Fruit fly (Drosophila melanogaster) whole organism, embryonic: ENCODE measurements around the gene TBC1D16.

Source experiments
- ATbp ChIP-seq: fragments of 200-800 bp; sonication (Bioruptor generic); optimal IDR thresholded peaks from 2 replicates; lab custom pipeline; 2017; ENCODE audit warnings: missing biosample characterization, mild to moderate bottlenecking, missing genetic modification characterization, missing genetic modification reagents
- CG10366 ChIP-seq: fragments of 200-800 bp; sonication (Bioruptor generic); IDR thresholded peaks from 2 replicates; pipeline ENCODE4 v1.3.6; 2022; ENCODE audit warnings: missing biosample characterization, missing genetic modification characterization
- CG10959 ChIP-seq: fragments of 200-800 bp; sonication (Bioruptor generic); IDR thresholded peaks from 2 replicates; pipeline ENCODE4 v1.3.6; 2022; ENCODE audit warnings: missing biosample characterization, missing genetic modification characterization
- CG11560 ChIP-seq: fragments of 200-800 bp; sonication (Bioruptor generic); IDR thresholded peaks from 3 replicates; pipeline ENCODE4 v1.3.6; 2022; ENCODE audit warnings: missing biosample characterization, missing genetic modification characterization
- CG11695 ChIP-seq: fragments of 200-800 bp; sonication (Bioruptor generic); IDR thresholded peaks from 3 replicates; pipeline ENCODE4 v1.3.6; 2022; ENCODE audit warnings: missing biosample characterization, missing genetic modification characterization
- CG13775 ChIP-seq: fragments of 200-800 bp; sonication (Bioruptor generic); optimal IDR thresholded peaks from 3 replicates; lab custom pipeline; 2017; ENCODE audit warnings: missing biosample characterization, mild to moderate bottlenecking, missing genetic modification characterization
- CG14667 ChIP-seq: fragments of 200-800 bp; sonication (Bioruptor generic); IDR thresholded peaks from 2 replicates; pipeline ENCODE4 v1.3.6; 2022; ENCODE audit warnings: missing biosample characterization, missing genetic modification characterization
- CG14965 ChIP-seq: fragments of 200-800 bp; sonication (Bioruptor generic); optimal IDR thresholded peaks from 2 replicates; lab custom pipeline; 2016; ENCODE audit warnings: missing biosample characterization, missing genetic modification characterization, borderline replicate concordance
- CG2199 ChIP-seq: fragments of 200-800 bp; sonication (Bioruptor generic); IDR thresholded peaks from 3 replicates; pipeline ENCODE4 v1.3.6; 2022; ENCODE audit warnings: missing biosample characterization, missing genetic modification characterization
- CG2202 ChIP-seq: fragments of 200-800 bp; sonication (Bioruptor generic); optimal IDR thresholded peaks from 2 replicates; lab custom pipeline; 2018; ENCODE audit warnings: missing biosample characterization, mild to moderate bottlenecking, missing genetic modification characterization
- CG4404 ChIP-seq: fragments of 200-800 bp; sonication (Bioruptor generic); IDR thresholded peaks from 2 replicates; pipeline ENCODE4 v1.3.6; 2022; ENCODE audit warnings: missing biosample characterization, missing genetic modification characterization
- CG9932 ChIP-seq: fragments of 200-800 bp; sonication (Bioruptor generic); IDR thresholded peaks from 2 replicates; pipeline ENCODE4 v1.3.6; 2022; ENCODE audit warnings: missing biosample characterization, missing genetic modification characterization
- CTCF ChIP-seq: fragments of 200-800 bp; sonication (Bioruptor generic); optimal IDR thresholded peaks from 2 replicates; lab custom pipeline; 2017; ENCODE audit warnings: missing biosample characterization, mild to moderate bottlenecking, missing genetic modification characterization, moderate library complexity
- Camta ChIP-seq: fragments of 200-800 bp; sonication (Bioruptor generic); optimal IDR thresholded peaks from 2 replicates; lab custom pipeline; 2016; ENCODE audit warnings: missing biosample characterization, missing genetic modification characterization
- Dfd ChIP-seq, 2 experiments: fragments of >200 bp; optimal IDR thresholded peaks; 2 replicates each; lab custom pipeline; 2017; ENCODE audit warnings: missing biosample characterization in 2 of 2, missing genetic modification characterization in 2 of 2
- Dp ChIP-seq: fragments of 200-800 bp; sonication (Bioruptor generic); optimal IDR thresholded peaks from 2 replicates; lab custom pipeline; 2018; ENCODE audit warnings: missing biosample characterization, mild to moderate bottlenecking, missing genetic modification characterization, moderate library complexity
- Elba2 ChIP-seq: fragments of 200-800 bp; sonication (Bioruptor generic); optimal IDR thresholded peaks from 3 replicates; lab custom pipeline; 2016; ENCODE audit warnings: missing biosample characterization, missing genetic modification characterization
- Ets97D ChIP-seq: fragments of 200-800 bp; sonication (Bioruptor generic); optimal IDR thresholded peaks from 3 replicates; lab custom pipeline; 2016; ENCODE audit warnings: missing biosample characterization, missing genetic modification characterization
- Fer1 ChIP-seq: fragments of 200-800 bp; sonication (Bioruptor generic); optimal IDR thresholded peaks from 2 replicates; lab custom pipeline; 2017; ENCODE audit warnings: missing biosample characterization, mild to moderate bottlenecking, missing genetic modification characterization
- Gsc ChIP-seq: fragments of 200-800 bp; sonication (Bioruptor generic); IDR thresholded peaks from 2 replicates; pipeline ENCODE4 v1.3.6; 2022; ENCODE audit warnings: missing biosample characterization, missing genetic modification characterization
- H2.0 ChIP-seq: fragments of 200-800 bp; sonication (Bioruptor generic); IDR thresholded peaks from 2 replicates; pipeline ENCODE4 v1.3.6; 2022; ENCODE audit warnings: missing biosample characterization, missing genetic modification characterization
- Hmx ChIP-seq: fragments of 200-800 bp; sonication (Bioruptor generic); optimal IDR thresholded peaks from 2 replicates; lab custom pipeline; 2016; ENCODE audit warnings: missing biosample characterization, missing genetic modification characterization
- Hr78 ChIP-seq, 2 experiments: fragments of 200-800 bp in 1 of 2; fragments of >200 bp in 1 of 2; sonication (Bioruptor generic) in 1 of 2; optimal IDR thresholded peaks; 2 replicates each; lab custom pipeline; 2017 to 2019; ENCODE audit warnings: missing biosample characterization in 2 of 2, missing genetic modification characterization in 2 of 2, mild to moderate bottlenecking in 1 of 2, moderate library complexity in 1 of 2
- Meics ChIP-seq: fragments of 200-800 bp; sonication (Bioruptor generic); optimal IDR thresholded peaks from 2 replicates; lab custom pipeline; 2017; ENCODE audit warnings: missing biosample characterization, mild to moderate bottlenecking, missing genetic modification characterization
- Mes4 ChIP-seq: fragments of 200-800 bp; sonication (Bioruptor generic); optimal IDR thresholded peaks from 2 replicates; lab custom pipeline; 2016; ENCODE audit warnings: missing biosample characterization, missing genetic modification characterization
- Myb ChIP-seq: fragments of 200-800 bp; sonication (Bioruptor generic); optimal IDR thresholded peaks from 2 replicates; lab custom pipeline; 2016; ENCODE audit warnings: missing biosample characterization, missing genetic modification characterization
- Neu2 ChIP-seq: fragments of 200-800 bp; sonication (Bioruptor generic); optimal IDR thresholded peaks from 3 replicates; lab custom pipeline; 2016; ENCODE audit warnings: missing biosample characterization, missing genetic modification characterization, borderline replicate concordance
- Nf-YA ChIP-seq: fragments of 200-800 bp; sonication (Bioruptor generic); IDR thresholded peaks from 2 replicates; pipeline ENCODE4 v1.3.6; 2022; ENCODE audit warnings: missing biosample characterization, missing genetic modification characterization
- NfI ChIP-seq: fragments of 200-800 bp; sonication (Bioruptor generic); optimal IDR thresholded peaks from 3 replicates; lab custom pipeline; 2018; ENCODE audit warnings: missing biosample characterization, mild to moderate bottlenecking, missing genetic modification characterization, moderate library complexity
- Pdp1 ChIP-seq, 2 experiments: fragments of 200-800 bp; sonication (Bioruptor generic); optimal IDR thresholded peaks; 3 replicates each; lab custom pipeline; 2016; ENCODE audit warnings: missing biosample characterization in 2 of 2, missing genetic modification characterization in 2 of 2, mild to moderate bottlenecking in 1 of 2, moderate library complexity in 1 of 2
- Spps ChIP-seq: fragments of 200-800 bp; sonication (Bioruptor generic); optimal IDR thresholded peaks from 2 replicates; lab custom pipeline; 2018; ENCODE audit warnings: missing biosample characterization, mild to moderate bottlenecking, missing genetic modification characterization
- Sry-δ ChIP-seq: fragments of 200-800 bp; sonication (Bioruptor generic); optimal IDR thresholded peaks from 2 replicates; lab custom pipeline; 2016; ENCODE audit warnings: missing biosample characterization, missing genetic modification characterization
- TFAM ChIP-seq: fragments of 200-800 bp; sonication (Bioruptor generic); optimal IDR thresholded peaks from 2 replicates; lab custom pipeline; 2017; ENCODE audit warnings: missing biosample characterization, missing genetic modification characterization, inconsistent platforms
- aop ChIP-seq: fragments of 200-800 bp; sonication (Bioruptor generic); IDR thresholded peaks from 2 replicates; pipeline ENCODE4 v1.3.6; 2022; ENCODE audit warnings: missing biosample characterization, missing genetic modification characterization
- cato ChIP-seq: fragments of 200-800 bp; sonication (Bioruptor generic); optimal IDR thresholded peaks from 2 replicates; lab custom pipeline; 2016; ENCODE audit warnings: missing biosample characterization, missing genetic modification characterization, borderline replicate concordance
- chif ChIP-seq, 2 experiments: fragments of 200-800 bp; sonication (Bioruptor generic); optimal IDR thresholded peaks; 3 replicates each; lab custom pipeline; 2016; ENCODE audit warnings: missing biosample characterization in 2 of 2, missing genetic modification characterization in 2 of 2
- danr ChIP-seq: fragments of 200-800 bp; sonication (Bioruptor generic); IDR thresholded peaks from 2 replicates; pipeline ENCODE4 v1.3.6; 2022; ENCODE audit warnings: missing biosample characterization, missing genetic modification characterization
- eve ChIP-seq, 2 experiments: fragments of >200 bp; optimal IDR thresholded peaks; 2 replicates each; lab custom pipeline; 2017; ENCODE audit warnings: missing biosample characterization in 2 of 2, missing genetic modification characterization in 2 of 2
- exex ChIP-seq: fragments of 200-800 bp; sonication (Bioruptor generic); optimal IDR thresholded peaks from 4 replicates; lab custom pipeline; 2018; ENCODE audit warnings: missing biosample characterization, mild to moderate bottlenecking, missing genetic modification characterization, moderate library complexity
- gfzf ChIP-seq: fragments of 200-800 bp; sonication (Bioruptor generic); optimal IDR thresholded peaks from 2 replicates; lab custom pipeline; 2016; ENCODE audit warnings: missing biosample characterization, mild to moderate bottlenecking, missing genetic modification characterization, moderate library complexity
- mam ChIP-seq: fragments of 200-800 bp; sonication (Bioruptor generic); optimal IDR thresholded peaks from 3 replicates; lab custom pipeline; 2016; ENCODE audit warnings: missing biosample characterization, missing genetic modification characterization
- onecut ChIP-seq: fragments of 200-800 bp; sonication (Bioruptor generic); IDR thresholded peaks from 2 replicates; pipeline ENCODE4 v1.3.6; 2022; ENCODE audit warnings: missing biosample characterization, missing genetic modification characterization
- p53 ChIP-seq: fragments of 200-800 bp; sonication (Bioruptor generic); optimal IDR thresholded peaks from 2 replicates; lab custom pipeline; 2016; ENCODE audit warnings: missing biosample characterization, missing genetic modification characterization
- phol ChIP-seq: fragments of 200-800 bp; sonication (Bioruptor generic); optimal IDR thresholded peaks from 3 replicates; lab custom pipeline; 2018; ENCODE audit warnings: missing biosample characterization, mild to moderate bottlenecking, missing genetic modification characterization, moderate library complexity
- salm ChIP-seq: fragments of 200-800 bp; sonication (Bioruptor generic); optimal IDR thresholded peaks from 2 replicates; lab custom pipeline; 2018; ENCODE audit warnings: missing biosample characterization, mild to moderate bottlenecking, missing genetic modification characterization
- so ChIP-seq: fragments of 200-800 bp; sonication (Bioruptor generic); IDR thresholded peaks from 3 replicates; pipeline ENCODE4 v1.3.6; 2022; ENCODE audit warnings: missing biosample characterization, missing genetic modification characterization
- sqz ChIP-seq: fragments of 200-800 bp; sonication (Bioruptor generic); optimal IDR thresholded peaks from 3 replicates; lab custom pipeline; 2018; ENCODE audit warnings: missing biosample characterization, mild to moderate bottlenecking, missing genetic modification characterization
- tio ChIP-seq: fragments of 200-800 bp; sonication (Bioruptor generic); optimal IDR thresholded peaks from 2 replicates; lab custom pipeline; 2017; ENCODE audit warnings: missing biosample characterization, missing genetic modification characterization, inconsistent platforms
- tll ChIP-seq, 2 experiments: fragments of 200-800 bp in 1 of 2; fragments of >200 bp in 1 of 2; sonication (Bioruptor generic) in 1 of 2; optimal IDR thresholded peaks; 2 replicates each; lab custom pipeline; 2017 to 2019; ENCODE audit warnings: missing biosample characterization in 2 of 2, missing genetic modification characterization in 2 of 2, mild to moderate bottlenecking in 1 of 2, moderate library complexity in 1 of 2
- vvl ChIP-seq: fragments of 200-800 bp; sonication (Bioruptor generic); IDR thresholded peaks from 2 replicates; pipeline ENCODE4 v1.3.6; 2022; ENCODE audit warnings: missing biosample characterization, missing genetic modification characterization
- zf30C ChIP-seq: fragments of 200-800 bp; sonication (Bioruptor generic); optimal IDR thresholded peaks from 3 replicates; lab custom pipeline; 2018; ENCODE audit warnings: missing biosample characterization, mild to moderate bottlenecking, missing genetic modification characterization

Gene TBC1D16

dm6 chr2L:10466865-10467270 is 31.4 kb upstream of the TBC1D16 start (continued):
- TF ChIP-seq Camta (GFP tag; lab: Kevin White, UChicago) (peak; percentile 66), Hr78 (GFP tag; optimal IDR thresholded peaks at IDR 0.05; lab: Kevin White, UChicago) (peak in 1 of 2 experiments; percentile 38), CG11560 (tag; lab: Robert Waterston, UW) (no peak), eve (GFP tag; optimal IDR thresholded peaks at IDR 0.05; lab: Kevin White, UChicago) (peak in 1 of 2 experiments; percentile 87), Gsc (GFP tag; lab: Robert Waterston, UW) (peak; percentile 49), CG14667 (GFP tag; lab: Robert Waterston, UW) (no peak), tio (GFP tag; lab: Kevin White, UChicago) (peak; percentile 74), phol (tag; lab: Kevin White, UChicago) (peak; percentile 84), Pdp1 (GFP tag; optimal IDR thresholded peaks at IDR 0.05; lab: Kevin White, UChicago) (peak; percentile 37 to 48), CG2202 (tag; lab: Kevin White, UChicago) (peak; percentile 17), Fer1 (GFP tag; lab: Kevin White, UChicago) (no peak), Spps (peak; percentile 57), CG14965 (GFP tag; lab: Kevin White, UChicago) (peak; percentile 29), Sry-δ (peak; percentile 15), tll (GFP tag; optimal IDR thresholded peaks at IDR 0.05; lab: Kevin White, UChicago) (peak in 1 of 2 experiments; percentile 23), mam (GFP tag; lab: Kevin White, UChicago) (peak; percentile 44), Dfd (GFP tag; optimal IDR thresholded peaks at IDR 0.05; lab: Kevin White, UChicago) (no peak), CG2199 (0 out of 3 replicates have a peak, but pooled peaks have one; percentile 30), cato (GFP tag; lab: Kevin White, UChicago) (peak; percentile 18), CG9932 (GFP tag; lab: Robert Waterston, UW) (no peak), exex (no peak), Hmx (no peak), onecut (GFP tag; lab: Robert Waterston, UW) (0 out of 2 replicates have a peak, but pooled peaks have one; percentile 15), CG11695 (GFP tag; lab: Robert Waterston, UW) (peak; percentile 54; the same call in 2 of the 3 replicates), CG13775 (GFP tag; lab: Kevin White, UChicago) (peak; percentile 62), Meics (GFP tag; lab: Kevin White, UChicago) (peak; percentile 51), CG10366 (GFP tag; lab: Robert Waterston, UW) (peak; percentile 32; the same call in 1 of the 2 replicates), ATbp (GFP tag; lab: Kevin White, UChicago) (peak; percentile 45), zf30C (GFP tag; lab: Kevin White, UChicago) (no peak), Nf-YA (GFP tag; lab: Robert Waterston, UW) (no peak), danr (no peak; the same call in 1 of the 2 replicates), salm (tag; lab: Kevin White, UChicago) (no peak), aop (GFP tag; lab: Robert Waterston, UW) (no peak), H2.0 (GFP tag; lab: Robert Waterston, UW) (peak; percentile 23; the same call in 1 of the 2 replicates), Dp (GFP tag; lab: Kevin White, UChicago) (no peak), Mes4 (GFP tag; lab: Kevin White, UChicago) (peak; percentile 28), Elba2 (no peak), p53 (GFP tag; lab: Kevin White, UChicago) (no peak), CG4404 (GFP tag; lab: Robert Waterston, UW) (peak; percentile 58; the same call in 1 of the 2 replicates), Neu2 (GFP tag; lab: Kevin White, UChicago) (no peak), sqz (GFP tag; lab: Kevin White, UChicago) (peak; percentile 19), chif (GFP tag; optimal IDR thresholded peaks at IDR 0.05; lab: Kevin White, UChicago) (peak; percentile 37 to 59), CTCF (peak; percentile 17), Ets97D (peak; percentile 4), TFAM (GFP tag; lab: Kevin White, UChicago) (peak; percentile 36), NfI (GFP tag; lab: Kevin White, UChicago) (no peak), CG10959 (GFP tag; lab: Robert Waterston, UW) (no peak; the same call in 1 of the 2 replicates), so (GFP tag; lab: Robert Waterston, UW) (0 out of 3 replicates have a peak, but pooled peaks have one; percentile 11), vvl (no peak; the same call in 1 of the 2 replicates), Myb (GFP tag; lab: Kevin White, UChicago) (no peak), gfzf (no peak)
